Fruit fly (Drosophila melanogaster) whole organism, embryonic: ENCODE results near the gene SoxN.

Source experiments
- Bgb ChIP-seq: fragments of 200-800 bp; sonication (Bioruptor generic); IDR thresholded peaks from 2 replicates; pipeline ENCODE4 v1.3.6; 2022; ENCODE audit warnings: missing biosample characterization, missing genetic modification characterization; ENCODE audit not compliant: partially characterized antibody
- CG11247 ChIP-seq: fragments of 200-800 bp; sonication (Bioruptor generic); IDR thresholded peaks from 2 replicates; pipeline ENCODE4 v1.3.6; 2022; ENCODE audit warnings: missing biosample characterization, missing genetic modification characterization
- CG11504 ChIP-seq: fragments of 200-800 bp; sonication (Bioruptor generic); optimal IDR thresholded peaks from 3 replicates; lab custom pipeline; 2019; ENCODE audit warnings: missing biosample characterization, mild to moderate bottlenecking, missing genetic modification characterization, moderate library complexity
- CG1233 ChIP-seq: fragments of 200-800 bp; sonication (Bioruptor generic); optimal IDR thresholded peaks from 4 replicates; lab custom pipeline; 2018; ENCODE audit warnings: missing biosample characterization, mild to moderate bottlenecking, missing genetic modification characterization
- CG13424 ChIP-seq: fragments of 200-800 bp; sonication (Bioruptor generic); optimal IDR thresholded peaks from 2 replicates; lab custom pipeline; 2019; ENCODE audit warnings: missing biosample characterization, mild to moderate bottlenecking, missing genetic modification characterization, moderate library complexity
- CG17568 ChIP-seq: fragments of 200-800 bp; sonication (Bioruptor generic); optimal IDR thresholded peaks from 2 replicates; lab custom pipeline; 2018; ENCODE audit warnings: missing biosample characterization, mild to moderate bottlenecking, missing genetic modification characterization, moderate library complexity
- CG17829 ChIP-seq: fragments of 200-800 bp; optimal IDR thresholded peaks from 2 replicates; lab custom pipeline; 2019; ENCODE audit warnings: missing biosample characterization, mild to moderate bottlenecking, missing genetic modification characterization, moderate library complexity
- CG31365 ChIP-seq: fragments of 200-800 bp; sonication (Bioruptor generic); optimal IDR thresholded peaks from 2 replicates; lab custom pipeline; 2018; ENCODE audit warnings: missing biosample characterization, mild to moderate bottlenecking, missing genetic modification characterization
- CG5180 ChIP-seq: fragments of 200-800 bp; sonication (Bioruptor generic); optimal IDR thresholded peaks from 3 replicates; lab custom pipeline; 2017; ENCODE audit warnings: missing biosample characterization, missing genetic modification characterization, mild to moderate bottlenecking, moderate library complexity, missing genetic modification reagents
- CG6654 ChIP-seq: fragments of 200-800 bp; sonication (Bioruptor generic); optimal IDR thresholded peaks from 2 replicates; lab custom pipeline; 2017; ENCODE audit warnings: missing biosample characterization, mild to moderate bottlenecking, missing genetic modification characterization
- CG7839 ChIP-seq: fragments of 200-800 bp; sonication (Bioruptor generic); optimal IDR thresholded peaks from 3 replicates; lab custom pipeline; 2018; ENCODE audit warnings: missing biosample characterization, mild to moderate bottlenecking, missing genetic modification characterization, moderate library complexity
- CG7963 ChIP-seq: fragments of 200-800 bp; sonication (Bioruptor generic); IDR thresholded peaks from 3 replicates; pipeline ENCODE4 v1.3.6; 2022; ENCODE audit warnings: missing biosample characterization, missing genetic modification characterization; ENCODE audit not compliant: partially characterized antibody
- CG7987 ChIP-seq: fragments of 200-800 bp; sonication (Bioruptor generic); optimal IDR thresholded peaks from 2 replicates; lab custom pipeline; 2018; ENCODE audit warnings: missing biosample characterization, mild to moderate bottlenecking, missing genetic modification characterization, moderate library complexity
- CG8388 ChIP-seq: fragments of 200-800 bp; sonication (Bioruptor generic); optimal IDR thresholded peaks from 2 replicates; lab custom pipeline; 2019; ENCODE audit warnings: missing biosample characterization, mild to moderate bottlenecking, missing genetic modification characterization, moderate library complexity
- CG8765 ChIP-seq: fragments of 200-800 bp; sonication (Bioruptor generic); IDR thresholded peaks from 2 replicates; pipeline ENCODE4 v1.3.6; 2022; ENCODE audit warnings: missing biosample characterization, missing genetic modification characterization
- CG9609 ChIP-seq: fragments of 200-800 bp; sonication (Bioruptor generic); optimal IDR thresholded peaks from 3 replicates; lab custom pipeline; 2016; ENCODE audit warnings: missing biosample characterization, missing genetic modification characterization
- CTCF ChIP-seq: fragments of 200-800 bp; sonication (Bioruptor generic); optimal IDR thresholded peaks from 2 replicates; lab custom pipeline; 2017; ENCODE audit warnings: missing biosample characterization, mild to moderate bottlenecking, missing genetic modification characterization, moderate library complexity
- Fer3 ChIP-seq: fragments of 200-800 bp; sonication (Bioruptor generic); optimal IDR thresholded peaks from 2 replicates; lab custom pipeline; 2018; ENCODE audit warnings: missing biosample characterization, mild to moderate bottlenecking, missing genetic modification characterization, moderate library complexity
- H2.0 ChIP-seq: fragments of 200-800 bp; sonication (Bioruptor generic); IDR thresholded peaks from 2 replicates; pipeline ENCODE4 v1.3.6; 2022; ENCODE audit warnings: missing biosample characterization, missing genetic modification characterization
- Hsf ChIP-seq: fragments of 200-800 bp; sonication (Bioruptor generic); optimal IDR thresholded peaks from 3 replicates; lab custom pipeline; 2016; ENCODE audit warnings: missing biosample characterization, missing genetic modification characterization
- Med ChIP-seq: fragments of 200-800 bp; sonication (Bioruptor generic); peaks from one replicate; lab custom pipeline; 2016; ENCODE audit warnings: missing biosample characterization, missing genetic modification characterization, mild to moderate bottlenecking, inconsistent platforms, moderate library complexity
- Rx ChIP-seq: fragments of 200-800 bp; sonication (Bioruptor generic); IDR thresholded peaks from 2 replicates; pipeline ENCODE4 v1.3.6; 2022; ENCODE audit warnings: missing biosample characterization, missing genetic modification characterization
- Sox102F ChIP-seq: fragments of 200-800 bp; sonication (Bioruptor generic); optimal IDR thresholded peaks from 2 replicates; lab custom pipeline; 2018; ENCODE audit warnings: missing biosample characterization, mild to moderate bottlenecking, missing genetic modification characterization, moderate library complexity
- Ssrp ChIP-seq: fragments of 200-800 bp; sonication (Bioruptor generic); optimal IDR thresholded peaks from 2 replicates; lab custom pipeline; 2018; ENCODE audit warnings: missing biosample characterization, mild to moderate bottlenecking, missing genetic modification characterization, moderate library complexity
- al ChIP-seq: fragments of 200-800 bp; sonication (Bioruptor generic); IDR thresholded peaks from 2 replicates; pipeline ENCODE4 v1.3.6; 2022; ENCODE audit warnings: missing biosample characterization, missing genetic modification characterization
- ap ChIP-seq: fragments of 200-800 bp; sonication (Bioruptor generic); IDR thresholded peaks from 2 replicates; pipeline ENCODE4 v1.3.6; 2022; ENCODE audit warnings: missing biosample characterization, missing genetic modification characterization
- corto ChIP-seq: fragments of 200-800 bp; sonication (Bioruptor generic); optimal IDR thresholded peaks from 2 replicates; lab custom pipeline; 2016; ENCODE audit warnings: missing biosample characterization, mild to moderate bottlenecking, missing genetic modification characterization, moderate library complexity
- croc ChIP-seq: fragments of 200-800 bp; sonication (Bioruptor generic); conservative IDR thresholded peaks from 3 replicates; pipeline ENCODE4 v1.3.6; 2022; ENCODE audit warnings: missing biosample characterization, missing genetic modification characterization
- dmrt11E ChIP-seq: fragments of 200-800 bp; sonication (Bioruptor generic); optimal IDR thresholded peaks from 3 replicates; lab custom pipeline; 2018; ENCODE audit warnings: missing biosample characterization, mild to moderate bottlenecking, missing genetic modification characterization, moderate library complexity
- dysf ChIP-seq: fragments of 200-800 bp; sonication (Bioruptor generic); IDR thresholded peaks from 3 replicates; pipeline ENCODE4 v1.3.6; 2022; ENCODE audit warnings: missing biosample characterization, missing genetic modification characterization
- ewg ChIP-seq: fragments of 200-800 bp; sonication (Bioruptor generic); optimal IDR thresholded peaks from 3 replicates; lab custom pipeline; 2017; ENCODE audit warnings: mild to moderate bottlenecking, missing biosample characterization, missing genetic modification reagents, missing genetic modification characterization
- gfzf ChIP-seq: fragments of 200-800 bp; sonication (Bioruptor generic); optimal IDR thresholded peaks from 2 replicates; lab custom pipeline; 2016; ENCODE audit warnings: missing biosample characterization, mild to moderate bottlenecking, missing genetic modification characterization, moderate library complexity
- h ChIP-seq: fragments of >200 bp; optimal IDR thresholded peaks from 2 replicates; lab custom pipeline; 2017
- inv ChIP-seq: fragments of 200-800 bp; sonication (Bioruptor generic); IDR thresholded peaks from 2 replicates; pipeline ENCODE4 v1.3.6; 2022; ENCODE audit warnings: missing biosample characterization, missing genetic modification characterization; ENCODE audit not compliant: partially characterized antibody
- lab ChIP-seq: fragments of 200-800 bp; sonication (Bioruptor generic); optimal IDR thresholded peaks from 3 replicates; lab custom pipeline; 2017; ENCODE audit warnings: missing biosample characterization, missing genetic modification characterization, mild to moderate bottlenecking, moderate library complexity, missing genetic modification reagents
- luna ChIP-seq: fragments of 200-800 bp; sonication (Bioruptor generic); optimal IDR thresholded peaks from 2 replicates; lab custom pipeline; 2016; ENCODE audit warnings: missing biosample characterization, missing genetic modification characterization
- nerfin-2 ChIP-seq: fragments of 200-800 bp; sonication (Bioruptor generic); IDR thresholded peaks from 2 replicates; pipeline ENCODE4 v1.3.6; 2022; ENCODE audit warnings: missing biosample characterization, missing genetic modification characterization; ENCODE audit not compliant: partially characterized antibody
- org-1 ChIP-seq: fragments of 200-800 bp; sonication (Bioruptor generic); optimal IDR thresholded peaks from 2 replicates; lab custom pipeline; 2017; ENCODE audit warnings: missing biosample characterization, missing genetic modification characterization
- ranshi ChIP-seq: fragments of 200-800 bp; sonication (Bioruptor generic); IDR thresholded peaks from 2 replicates; pipeline ENCODE4 v1.3.6; 2022; ENCODE audit warnings: missing biosample characterization, missing genetic modification characterization
- row ChIP-seq: fragments of 200-800 bp; sonication (Bioruptor generic); IDR thresholded peaks from 3 replicates; pipeline ENCODE4 v1.3.6; 2022; ENCODE audit warnings: missing biosample characterization, missing genetic modification characterization
- sc ChIP-seq, 3 experiments: fragments of >200 bp in 2 of 3; fragments of 200-800 bp in 1 of 3; sonication (Bioruptor generic) in 1 of 3; optimal IDR thresholded peaks; 2 replicates in 2 of 3; 3 replicates in 1 of 3; lab custom pipeline; 2017; ENCODE audit warnings: mild to moderate bottlenecking in 1 of 3, missing biosample characterization in 1 of 3, missing genetic modification characterization in 1 of 3, missing genetic modification reagents in 1 of 3
- sens-2 ChIP-seq: fragments of 200-800 bp; sonication (Bioruptor generic); IDR thresholded peaks from 2 replicates; pipeline ENCODE4 v1.3.6; 2022; ENCODE audit warnings: missing biosample characterization, missing genetic modification characterization
- shn ChIP-seq: fragments of 200-800 bp; sonication (Bioruptor generic); optimal IDR thresholded peaks from 3 replicates; lab custom pipeline; 2016; ENCODE audit warnings: missing biosample characterization, missing genetic modification characterization
- sim ChIP-seq: fragments of 200-800 bp; sonication (Bioruptor generic); IDR thresholded peaks from 2 replicates; pipeline ENCODE4 v1.3.6; 2022; ENCODE audit warnings: missing biosample characterization, missing genetic modification characterization
- sima ChIP-seq: fragments of 200-800 bp; sonication (Bioruptor generic); optimal IDR thresholded peaks from 2 replicates; lab custom pipeline; 2016; ENCODE audit warnings: missing biosample characterization, missing genetic modification characterization
- sisA ChIP-seq: fragments of 200-800 bp; sonication (Bioruptor generic); IDR thresholded peaks from 2 replicates; pipeline ENCODE4 v1.3.6; 2022; ENCODE audit warnings: missing biosample characterization, missing genetic modification characterization
- stwl ChIP-seq: fragments of 200-800 bp; sonication (Bioruptor generic); optimal IDR thresholded peaks from 3 replicates; lab custom pipeline; 2018; ENCODE audit warnings: missing biosample characterization, mild to moderate bottlenecking, missing genetic modification characterization, moderate library complexity
- tll ChIP-seq, 2 experiments: fragments of 200-800 bp in 1 of 2; fragments of >200 bp in 1 of 2; sonication (Bioruptor generic) in 1 of 2; optimal IDR thresholded peaks; 2 replicates each; lab custom pipeline; 2017 to 2019; ENCODE audit warnings: missing biosample characterization in 2 of 2, missing genetic modification characterization in 2 of 2, mild to moderate bottlenecking in 1 of 2, moderate library complexity in 1 of 2
- usp ChIP-seq: fragments of >200 bp; optimal IDR thresholded peaks from 2 replicates; lab custom pipeline; 2017; ENCODE audit warnings: missing biosample characterization, missing genetic modification characterization
- zfh1 ChIP-seq: fragments of 200-800 bp; sonication (Bioruptor generic); IDR thresholded peaks from 3 replicates; pipeline ENCODE4 v1.3.6; 2022; ENCODE audit warnings: missing biosample characterization, missing genetic modification characterization

SoxN gene

DNA sequence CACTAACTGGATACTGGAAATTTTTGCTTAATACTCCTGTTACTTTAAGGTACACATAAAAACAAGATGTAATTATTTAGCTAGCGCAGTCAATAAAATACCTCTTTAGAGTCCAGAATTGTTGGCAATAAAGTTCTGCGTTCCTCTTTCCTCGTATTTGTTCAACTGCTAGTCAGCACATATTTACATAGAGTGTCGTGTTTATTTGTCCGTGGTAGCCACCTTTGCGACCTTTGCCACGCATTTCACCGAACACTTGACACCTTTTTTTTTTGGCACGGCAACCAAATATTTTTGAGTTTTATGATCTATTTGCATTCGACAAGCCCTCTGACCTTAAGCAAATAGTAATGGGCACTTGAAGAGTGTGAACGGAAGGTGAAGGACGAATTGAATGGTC, 20.5 kb downstream of the SoxN start (continued):
- no peak for TF ChIP-seq sc (optimal IDR thresholded peaks at IDR 0.05; lab: Kevin White, UChicago)
- TF ChIP-seq sc (GFP tag; optimal IDR thresholded peaks at IDR 0.05; lab: Kevin White, UChicago) = peak; percentile 89
- no peak for TF ChIP-seq sisA (GFP tag; lab: Robert Waterston, UW)
- TF ChIP-seq CG11504 (tag; lab: Kevin White, UChicago) = no peak
- peak; percentile 59 for TF ChIP-seq CG8388 (GFP tag; lab: Kevin White, UChicago)
- TF ChIP-seq H2.0 (GFP tag; lab: Robert Waterston, UW) = no peak
- peak; percentile 92 for TF ChIP-seq CG17568 (GFP tag; lab: Kevin White, UChicago)
- TF ChIP-seq Med (GFP tag; lab: Kevin White, UChicago) = peak; percentile 96
- TF ChIP-seq shn = peak; percentile 68
- no peak for TF ChIP-seq CG8765 (GFP tag; lab: Robert Waterston, UW)
- TF ChIP-seq CG7839 = peak; percentile 37
- no peak for TF ChIP-seq ap (GFP tag; lab: Robert Waterston, UW)
- TF ChIP-seq usp (GFP tag; lab: Kevin White, UChicago) = no peak
- TF ChIP-seq CG6654 (GFP tag; lab: Kevin White, UChicago) = no peak
- TF ChIP-seq CG13424 (tag; lab: Kevin White, UChicago) = peak; percentile 67
- TF ChIP-seq tll (GFP tag; optimal IDR thresholded peaks at IDR 0.05; lab: Kevin White, UChicago) = peak in 1 of 2 experiments; percentile 100
- peak; percentile 58 for TF ChIP-seq Fer3
- TF ChIP-seq h (lab: Kevin White, UChicago) = no peak
- peak; percentile 79 for TF ChIP-seq CG1233 (GFP tag; lab: Kevin White, UChicago)
- no peak for TF ChIP-seq CG7963 (GFP tag; lab: Robert Waterston, UW)
- TF ChIP-seq croc (GFP tag; lab: Robert Waterston, UW) = no peak
- no peak for TF ChIP-seq corto (GFP tag; lab: Kevin White, UChicago)
- peak; percentile 44 for TF ChIP-seq CG31365 (tag; lab: Kevin White, UChicago)
- no peak for TF ChIP-seq luna
- no peak for TF ChIP-seq CTCF (GFP tag; lab: Kevin White, UChicago)
- peak; percentile 41; the same call in 1 of the 2 replicates for TF ChIP-seq ranshi (GFP tag; lab: Robert Waterston, UW)
- TF ChIP-seq sens-2 (GFP tag; lab: Robert Waterston, UW) = peak; percentile 57; the same call in 1 of the 2 replicates
- TF ChIP-seq zfh1 = peak; percentile 91
- peak; percentile 62 for TF ChIP-seq sima (GFP tag; lab: Kevin White, UChicago)
- peak; percentile 3 for TF ChIP-seq Sox102F (GFP tag; lab: Kevin White, UChicago)
- TF ChIP-seq sim = peak; percentile 93
- no peak for TF ChIP-seq nerfin-2 (GFP tag; lab: Robert Waterston, UW)
- no peak for TF ChIP-seq dysf (GFP tag; lab: Robert Waterston, UW)
- TF ChIP-seq CG7987 (GFP tag; lab: Kevin White, UChicago) = peak; percentile 70
- no peak for TF ChIP-seq al (GFP tag; lab: Robert Waterston, UW)
- peak; percentile 82 for TF ChIP-seq CG9609 (GFP tag; lab: Kevin White, UChicago)
- peak; percentile 91 for TF ChIP-seq org-1 (GFP tag; lab: Kevin White, UChicago)
- TF ChIP-seq stwl (tag; lab: Kevin White, UChicago) = peak; percentile 40
- peak; percentile 67 for TF ChIP-seq Hsf
- no peak for TF ChIP-seq Ssrp (tag; lab: Kevin White, UChicago)
- TF ChIP-seq lab (GFP tag; lab: Kevin White, UChicago) = peak; percentile 87
- no peak for TF ChIP-seq row (GFP tag; lab: Robert Waterston, UW)
- no peak for TF ChIP-seq gfzf (GFP tag; lab: Kevin White, UChicago)
- TF ChIP-seq ewg (GFP tag; lab: Kevin White, UChicago) = peak; percentile 63
- peak; percentile 36 for TF ChIP-seq CG17829 (tag; lab: Kevin White, UChicago)
- peak; percentile 79 for TF ChIP-seq CG11247 (GFP tag; lab: Robert Waterston, UW)
- TF ChIP-seq Rx = no peak
- TF ChIP-seq CG5180 (GFP tag; lab: Kevin White, UChicago) = no peak
- no peak for TF ChIP-seq inv (GFP tag; lab: Robert Waterston, UW)
- peak; percentile 74 for TF ChIP-seq dmrt11E
- no peak for TF ChIP-seq Bgb (GFP tag; lab: Robert Waterston, UW)
